Fruit fly (Drosophila melanogaster) whole organism, prepupa: ENCODE results near the gene Prp31.
A peak's percentile ranks its signal among the peaks of the same experiment; 100 is the strongest.

Experiments used
- CG10669 ChIP-seq: fragments of 200-800 bp; sonication (Bioruptor generic); optimal IDR thresholded peaks from 3 replicates; lab custom pipeline; 2018; ENCODE audit warnings: missing biosample characterization, mild to moderate bottlenecking, missing genetic modification characterization, moderate library complexity
- CG11902 ChIP-seq: fragments of 200-800 bp; sonication (Bioruptor generic); optimal IDR thresholded peaks from 3 replicates; lab custom pipeline; 2016; ENCODE audit warnings: missing biosample characterization, missing genetic modification characterization
- CG16779 ChIP-seq: fragments of 200-800 bp; sonication (Bioruptor generic); optimal IDR thresholded peaks from 3 replicates; lab custom pipeline; 2017; ENCODE audit warnings: missing biosample characterization, mild to moderate bottlenecking, missing genetic modification characterization
- CG3032 ChIP-seq: fragments of 200-800 bp; optimal IDR thresholded peaks from 2 replicates; lab custom pipeline; 2019; ENCODE audit warnings: missing biosample characterization, mild to moderate bottlenecking, missing genetic modification characterization, moderate library complexity
- CG32006 ChIP-seq: fragments of 200-800 bp; sonication (Bioruptor generic); optimal IDR thresholded peaks from 3 replicates; lab custom pipeline; 2017; ENCODE audit warnings: missing biosample characterization, mild to moderate bottlenecking, missing genetic modification characterization
- CG34406 ChIP-seq: fragments of 200-800 bp; sonication (Bioruptor generic); optimal IDR thresholded peaks from 3 replicates; lab custom pipeline; 2016; ENCODE audit warnings: missing biosample characterization, missing genetic modification characterization
- CG3919 ChIP-seq: fragments of 200-800 bp; sonication (Bioruptor generic); optimal IDR thresholded peaks from 3 replicates; lab custom pipeline; 2016; ENCODE audit warnings: missing biosample characterization, missing genetic modification characterization
- CG4318 ChIP-seq: fragments of 200-800 bp; sonication (Bioruptor generic); optimal IDR thresholded peaks from 3 replicates; lab custom pipeline; 2017; ENCODE audit warnings: missing biosample characterization, mild to moderate bottlenecking, missing genetic modification characterization
- CG6163 ChIP-seq: fragments of 200-800 bp; sonication (Bioruptor generic); IDR thresholded peaks from 3 replicates; pipeline ENCODE4 v1.3.6; 2022; ENCODE audit warnings: missing biosample characterization, missing genetic modification characterization
- CG6792 ChIP-seq: fragments of 200-800 bp; sonication (Bioruptor generic); optimal IDR thresholded peaks from 3 replicates; lab custom pipeline; 2016; ENCODE audit warnings: missing biosample characterization, missing genetic modification characterization
- CG6808 ChIP-seq: fragments of 200-800 bp; sonication (Bioruptor generic); optimal IDR thresholded peaks from 3 replicates; lab custom pipeline; 2017; ENCODE audit warnings: missing biosample characterization, missing genetic modification characterization, mild to moderate bottlenecking, moderate library complexity, missing genetic modification reagents
- CG6854 ChIP-seq: fragments of 200-800 bp; sonication (Bioruptor generic); optimal IDR thresholded peaks from 2 replicates; lab custom pipeline; 2017; ENCODE audit warnings: missing biosample characterization, mild to moderate bottlenecking, missing genetic modification characterization
- CG7368 ChIP-seq: fragments of 200-800 bp; sonication (Bioruptor generic); optimal IDR thresholded peaks from 3 replicates; lab custom pipeline; 2016; ENCODE audit warnings: missing biosample characterization, missing genetic modification characterization
- CG8632 ChIP-seq: fragments of 200-800 bp; sonication (Bioruptor generic); optimal IDR thresholded peaks from 3 replicates; lab custom pipeline; 2016; ENCODE audit warnings: missing biosample characterization, missing genetic modification characterization
- CG9139 ChIP-seq: fragments of 200-800 bp; sonication (Bioruptor generic); optimal IDR thresholded peaks from 3 replicates; lab custom pipeline; 2017; ENCODE audit warnings: missing biosample characterization, mild to moderate bottlenecking, missing genetic modification characterization
- Eip78C ChIP-seq: fragments of 200-800 bp; sonication (Bioruptor generic); peaks from one replicate; lab custom pipeline; 2016; ENCODE audit warnings: missing biosample characterization, missing genetic modification characterization
- Ets96B ChIP-seq: fragments of 200-800 bp; optimal IDR thresholded peaks from 2 replicates; lab custom pipeline; 2019; ENCODE audit warnings: missing biosample characterization, mild to moderate bottlenecking, missing genetic modification characterization, moderate library complexity
- Hr38 ChIP-seq: sonication (Bioruptor generic); optimal IDR thresholded peaks from 2 replicates; lab custom pipeline; 2016; ENCODE audit warnings: missing biosample characterization, missing genetic modification characterization
- Hr39 ChIP-seq: fragments of 200-800 bp; sonication (Bioruptor generic); optimal IDR thresholded peaks from 2 replicates; lab custom pipeline; 2016; ENCODE audit warnings: missing biosample characterization, missing genetic modification characterization
- OdsH ChIP-seq: fragments of 200-800 bp; sonication (Bioruptor generic); optimal IDR thresholded peaks from 3 replicates; lab custom pipeline; 2016; ENCODE audit warnings: missing biosample characterization, missing genetic modification characterization
- Sox102F ChIP-seq: fragments of 200-800 bp; sonication (Bioruptor generic); optimal IDR thresholded peaks from 2 replicates; lab custom pipeline; 2016; ENCODE audit warnings: missing biosample characterization, mild to moderate bottlenecking, missing genetic modification characterization
- cyc ChIP-seq: fragments of 200-800 bp; sonication (Bioruptor generic); optimal IDR thresholded peaks from 3 replicates; lab custom pipeline; 2016; ENCODE audit warnings: missing biosample characterization, missing genetic modification characterization
- dsx ChIP-seq: fragments of 200-800 bp; optimal IDR thresholded peaks from 3 replicates; lab custom pipeline; 2019; ENCODE audit warnings: missing biosample characterization, mild to moderate bottlenecking, missing genetic modification characterization, moderate library complexity; ENCODE audit not compliant: poor library complexity, severe bottlenecking
- eg ChIP-seq: fragments of 200-800 bp; sonication (Bioruptor generic); IDR thresholded peaks from 3 replicates; pipeline ENCODE4 v1.3.6; 2022; ENCODE audit warnings: missing biosample characterization, missing genetic modification characterization
- esn ChIP-seq: fragments of 200-800 bp; sonication (Bioruptor generic); optimal IDR thresholded peaks from 2 replicates; lab custom pipeline; 2016; ENCODE audit warnings: missing biosample characterization, mild to moderate bottlenecking, missing genetic modification characterization, moderate library complexity
- fd59A ChIP-seq: fragments of 200-800 bp; sonication (Bioruptor generic); optimal IDR thresholded peaks from 2 replicates; lab custom pipeline; 2017; ENCODE audit warnings: missing biosample characterization, mild to moderate bottlenecking, missing genetic modification characterization, missing genetic modification reagents
- svp ChIP-seq: fragments of 200-800 bp; sonication (Bioruptor generic); peaks from one replicate; lab custom pipeline; 2016; ENCODE audit warnings: missing biosample characterization, missing genetic modification characterization
- topi ChIP-seq: fragments of 200-800 bp; sonication (Bioruptor generic); optimal IDR thresholded peaks from 3 replicates; lab custom pipeline; 2016; ENCODE audit warnings: missing biosample characterization, missing genetic modification characterization

Gene Prp31

DNA sequence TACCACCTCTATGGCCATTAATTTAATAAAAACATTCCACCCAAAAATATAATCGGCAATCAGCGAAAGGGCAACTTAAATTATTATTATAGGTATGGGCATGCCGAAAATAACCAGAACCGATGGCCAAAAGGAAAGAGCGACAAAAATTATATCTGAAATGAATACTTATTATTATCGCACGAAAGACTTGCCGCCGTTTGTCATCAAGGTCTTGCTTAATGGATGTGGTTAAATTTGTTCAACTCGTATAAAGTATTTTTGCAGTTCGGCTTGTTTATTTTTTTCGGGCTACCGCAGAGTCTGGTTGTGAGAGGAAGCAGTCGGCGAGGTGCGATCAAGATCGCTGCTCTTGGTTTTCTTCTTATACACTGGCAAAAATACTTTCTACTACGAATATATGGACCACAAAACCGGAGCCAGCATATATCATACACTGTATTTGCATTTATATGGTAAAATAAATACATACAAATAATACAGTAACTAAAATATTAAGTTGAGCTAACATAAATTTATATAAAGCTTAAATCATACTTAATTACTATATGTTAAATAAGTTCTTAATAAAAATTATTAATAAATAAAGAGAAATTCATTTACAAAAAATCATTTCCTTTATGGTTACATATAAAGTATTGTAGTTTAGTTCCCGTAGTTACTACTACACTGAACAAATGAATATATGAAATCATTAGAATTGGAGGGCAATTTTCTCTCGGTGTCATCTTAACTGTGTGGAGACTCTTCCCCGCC lies 50.0 kb downstream of the Prp31 start (continued):
- TF ChIP-seq CG16779 (peak; percentile 24), CG11902 (GFP tag; lab: Kevin White, UChicago) (peak; percentile 64), Hr39 (GFP tag; lab: Kevin White, UChicago) (peak; percentile 15), CG6854 (peak; percentile 25), CG3919 (GFP tag; lab: Kevin White, UChicago) (peak; percentile 73), topi (GFP tag; lab: Kevin White, UChicago) (peak; percentile 25), CG9139 (GFP tag; lab: Kevin White, UChicago) (peak; percentile 25), CG8632 (GFP tag; lab: Kevin White, UChicago) (peak; percentile 76), svp (GFP tag; lab: Kevin White, UChicago) (peak; percentile 74), dsx (GFP tag; lab: Kevin White, UChicago) (peak; percentile 54), CG10669 (peak; percentile 49), fd59A (GFP tag; lab: Kevin White, UChicago) (no peak), CG3032 (tag; lab: Kevin White, UChicago) (peak; percentile 65), Eip78C (GFP tag; lab: Kevin White, UChicago) (peak; percentile 63), Hr38 (GFP tag; lab: Kevin White, UChicago) (no peak), CG7368 (GFP tag; lab: Kevin White, UChicago) (peak; percentile 50), CG4318 (no peak), Sox102F (GFP tag; lab: Kevin White, UChicago) (no peak), CG6792 (GFP tag; lab: Kevin White, UChicago) (peak; percentile 61), CG6163 (peak; percentile 38; the same call in 1 of the 3 replicates), CG34406 (GFP tag; lab: Kevin White, UChicago) (peak; percentile 74), CG32006 (GFP tag; lab: Kevin White, UChicago) (peak; percentile 40), cyc (peak; percentile 46), Ets96B (tag; lab: Kevin White, UChicago) (peak; percentile 65), esn (GFP tag; lab: Kevin White, UChicago) (peak; percentile 64), OdsH (peak; percentile 49), CG6808 (GFP tag; lab: Kevin White, UChicago) (peak; percentile 70), eg (GFP tag; lab: Robert Waterston, UW) (no peak)
